Worm (Caenorhabditis elegans): Measurements from ENCODE around the gene glb-25.

The glb-25 gene

ce11 chrV:1955246-1955645 is 17.2 kb downstream of the glb-25 start:
- no peak for TF ChIP-seq rec-8 (tag; optimal IDR thresholded peaks at IDR 0.05)
- no peak for TF ChIP-seq zim-3 (tag; optimal IDR thresholded peaks at IDR 0.05)
- no peak for TF ChIP-seq mes-4 (tag; optimal IDR thresholded peaks at IDR 0.05)
- TF ChIP-seq madf-3 (GFP tag; IDR thresholded peaks at IDR 0.05), result no peak
- TF ChIP-seq ets-4 (GFP tag; optimal IDR thresholded peaks at IDR 0.05), result no peak
- TF ChIP-seq cebp-1 (GFP tag; IDR thresholded peaks at IDR 0.05), result no peak
- no peak for TF ChIP-seq cebp-1 (tag; optimal IDR thresholded peaks at IDR 0.05)
- no peak for TF ChIP-seq B0035.1 (tag; optimal IDR thresholded peaks at IDR 0.05)
- no peak for TF ChIP-seq rcor-1 (GFP tag; IDR thresholded peaks at IDR 0.05)
- TF ChIP-seq let-526 (GFP tag; IDR thresholded peaks at IDR 0.05), result no peak
- TF ChIP-seq hlh-12 (tag; optimal IDR thresholded peaks at IDR 0.05), result no peak
- no peak for TF ChIP-seq repo-1 (tag; optimal IDR thresholded peaks at IDR 0.05)

- TF ChIP-seq rcor-1 (GFP tag; IDR thresholded peaks at IDR 0.05) (no peak), aptf-2 (GFP tag; conservative IDR thresholded peaks at IDR 0.05) (no peak), nhr-120 (GFP tag; IDR thresholded peaks at IDR 0.05) (no peak), nhr-27 (tag; optimal IDR thresholded peaks at IDR 0.05) (no peak), lag-1 (GFP tag; IDR thresholded peaks at IDR 0.05) (no peak), F49E8.2 (tag; optimal IDR thresholded peaks at IDR 0.05; ENCODE audit: insufficient read depth) (no peak), bed-1 (GFP tag; IDR thresholded peaks at IDR 0.05) (no peak)
Observed at ce11 chrV:1957110-1957509, 19.0 kb downstream of the glb-25 start, which contains the start of gene fipr-25. TSS of gene fipr-25 (plus strand) at chrV:1957410.

- no peak for TF ChIP-seq unc-62 (GFP tag; optimal IDR thresholded peaks at IDR 0.05)
- no peak for TF ChIP-seq attf-5 (GFP tag; optimal IDR thresholded peaks at IDR 0.05)
- TF ChIP-seq F55B11.4 (tag; optimal IDR thresholded peaks at IDR 0.05; ENCODE audit: borderline replicate concordance, insufficient read depth), result no peak
- TF ChIP-seq F23B12.7 (tag; optimal IDR thresholded peaks at IDR 0.05; ENCODE audit: insufficient read depth), result no peak
- no peak for TF ChIP-seq sptf-2 (GFP tag; optimal IDR thresholded peaks at IDR 0.05)
- no peak for TF ChIP-seq hrde-1 (tag; optimal IDR thresholded peaks at IDR 0.05; ENCODE audit: borderline replicate concordance)
- TF ChIP-seq ama-1 (optimal IDR thresholded peaks at IDR 0.05), result no peak
- TF ChIP-seq ama-1 (GFP tag; optimal IDR thresholded peaks at IDR 0.05), result no peak
- no peak for TF ChIP-seq snpc-1.1 (tag; optimal IDR thresholded peaks at IDR 0.05; ENCODE audit: insufficient read depth)
- no peak for TF ChIP-seq bed-1 (GFP tag; IDR thresholded peaks at IDR 0.05)
- no peak for TF ChIP-seq Y56A3A.18 (GFP tag; IDR thresholded peaks at IDR 0.05)
- no peak for TF ChIP-seq ekl-4 (GFP tag; IDR thresholded peaks at IDR 0.05)
- no peak for TF ChIP-seq Y53F4B.3 (GFP tag; IDR thresholded peaks at IDR 0.05)
- TF ChIP-seq ccch-3 (GFP tag; optimal IDR thresholded peaks at IDR 0.05), result no peak
- no peak for TF ChIP-seq ceh-91 (GFP tag; IDR thresholded peaks at IDR 0.05)
- TF ChIP-seq mes-4 (tag; optimal IDR thresholded peaks at IDR 0.05), result no peak
- TF ChIP-seq D2030.7 (GFP tag; IDR thresholded peaks at IDR 0.05), result no peak
- no peak for TF ChIP-seq lin-26 (GFP tag; IDR thresholded peaks at IDR 0.05)
Observed at ce11 chrV:1961453-1961852, 23.4 kb downstream of the glb-25 start, which contains the start of gene Y40B10B.1. TSS of gene Y40B10B.1 (minus strand) at chrV:1961553.

ce11 chrV:1964806-1965205 is 26.7 kb downstream of the glb-25 start, which contains the start of gene srj-15:
TSS of gene srj-15 (minus strand) at chrV:1964906.
- no peak for TF ChIP-seq B0261.1 (tag; optimal IDR thresholded peaks at IDR 0.05)
